Fruit fly (Drosophila melanogaster) whole organism, embryonic: ENCODE measurements around the gene loj.

Source experiments
- B-H2 ChIP-seq: fragments of 200-800 bp; sonication (Bioruptor generic); optimal IDR thresholded peaks from 2 replicates; lab custom pipeline; 2018; ENCODE audit warnings: missing biosample characterization, mild to moderate bottlenecking, missing genetic modification characterization
- CG10267 ChIP-seq: fragments of 200-800 bp; sonication (Bioruptor generic); optimal IDR thresholded peaks from 2 replicates; lab custom pipeline; 2018; ENCODE audit warnings: missing biosample characterization, mild to moderate bottlenecking, missing genetic modification characterization, moderate library complexity
- CG10543 ChIP-seq: fragments of 200-800 bp; sonication (Bioruptor generic); optimal IDR thresholded peaks from 3 replicates; lab custom pipeline; 2017; ENCODE audit warnings: missing biosample characterization, mild to moderate bottlenecking, missing genetic modification characterization, moderate library complexity
- CG11456 ChIP-seq: fragments of 200-800 bp; sonication (Bioruptor generic); IDR thresholded peaks from 3 replicates; pipeline ENCODE4 v1.3.6; 2022; ENCODE audit warnings: missing biosample characterization, missing genetic modification characterization
- CG12744 ChIP-seq: fragments of 200-800 bp; sonication (Bioruptor generic); optimal IDR thresholded peaks from 2 replicates; lab custom pipeline; 2016; ENCODE audit warnings: missing biosample characterization, missing genetic modification characterization
- CG12769 ChIP-seq: fragments of 200-800 bp; sonication (Bioruptor generic); optimal IDR thresholded peaks from 2 replicates; lab custom pipeline; 2019; ENCODE audit warnings: missing biosample characterization, mild to moderate bottlenecking, missing genetic modification characterization, moderate library complexity
- CG15601 ChIP-seq: fragments of 200-800 bp; sonication (Bioruptor generic); optimal IDR thresholded peaks from 3 replicates; lab custom pipeline; 2019; ENCODE audit warnings: missing biosample characterization, mild to moderate bottlenecking, missing genetic modification characterization, moderate library complexity
- CG16863 ChIP-seq: fragments of 200-800 bp; sonication (Bioruptor generic); optimal IDR thresholded peaks from 3 replicates; lab custom pipeline; 2016; ENCODE audit warnings: missing biosample characterization, missing genetic modification characterization
- CG17328 ChIP-seq: fragments of 200-800 bp; sonication (Bioruptor generic); IDR thresholded peaks from 2 replicates; pipeline ENCODE4 v1.3.6; 2022; ENCODE audit warnings: missing biosample characterization, missing genetic modification characterization
- CG18599 ChIP-seq: fragments of 200-800 bp; sonication (Bioruptor generic); optimal IDR thresholded peaks from 3 replicates; lab custom pipeline; 2017; ENCODE audit warnings: missing biosample characterization, missing genetic modification characterization, mild to moderate bottlenecking, moderate library complexity, missing genetic modification reagents
- CG30431 ChIP-seq: fragments of 200-800 bp; sonication (Bioruptor generic); optimal IDR thresholded peaks from 2 replicates; lab custom pipeline; 2017; ENCODE audit warnings: missing biosample characterization, missing genetic modification characterization
- CG31365 ChIP-seq: fragments of 200-800 bp; sonication (Bioruptor generic); optimal IDR thresholded peaks from 2 replicates; lab custom pipeline; 2018; ENCODE audit warnings: missing biosample characterization, mild to moderate bottlenecking, missing genetic modification characterization
- CG32767 ChIP-seq: fragments of 200-800 bp; sonication (Bioruptor generic); IDR thresholded peaks from 2 replicates; pipeline ENCODE4 v1.3.6; 2022; ENCODE audit warnings: missing biosample characterization, missing genetic modification characterization
- CG3281 ChIP-seq: fragments of 200-800 bp; sonication (Bioruptor generic); optimal IDR thresholded peaks from 3 replicates; lab custom pipeline; 2017; ENCODE audit warnings: missing biosample characterization, mild to moderate bottlenecking, missing genetic modification characterization
- CG4282 ChIP-seq: fragments of 200-800 bp; sonication (Bioruptor generic); optimal IDR thresholded peaks from 2 replicates; lab custom pipeline; 2016; ENCODE audit warnings: missing biosample characterization, missing genetic modification characterization
- CG7357 ChIP-seq: fragments of 200-800 bp; sonication (Bioruptor generic); IDR thresholded peaks from 3 replicates; pipeline ENCODE4 v1.3.6; 2022; ENCODE audit warnings: missing biosample characterization, missing genetic modification characterization
- CG7556 ChIP-seq: fragments of 200-800 bp; sonication (Bioruptor generic); optimal IDR thresholded peaks from 2 replicates; lab custom pipeline; 2017; ENCODE audit warnings: missing biosample characterization, mild to moderate bottlenecking, missing genetic modification characterization
- CG7745 ChIP-seq: fragments of 200-800 bp; sonication (Bioruptor generic); optimal IDR thresholded peaks from 2 replicates; lab custom pipeline; 2018; ENCODE audit warnings: missing biosample characterization, mild to moderate bottlenecking, missing genetic modification characterization, moderate library complexity
- CG7839 ChIP-seq: fragments of 200-800 bp; sonication (Bioruptor generic); optimal IDR thresholded peaks from 3 replicates; lab custom pipeline; 2018; ENCODE audit warnings: missing biosample characterization, mild to moderate bottlenecking, missing genetic modification characterization, moderate library complexity
- CG8089 ChIP-seq: fragments of 200-800 bp; sonication (Bioruptor generic); optimal IDR thresholded peaks from 3 replicates; lab custom pipeline; 2016; ENCODE audit warnings: missing biosample characterization, missing genetic modification characterization
- CG8765 ChIP-seq: fragments of 200-800 bp; sonication (Bioruptor generic); IDR thresholded peaks from 2 replicates; pipeline ENCODE4 v1.3.6; 2022; ENCODE audit warnings: missing biosample characterization, missing genetic modification characterization
- Doc3 ChIP-seq: fragments of 200-800 bp; sonication (Bioruptor generic); IDR thresholded peaks from 3 replicates; pipeline ENCODE4 v1.3.6; 2022; ENCODE audit warnings: missing biosample characterization, missing genetic modification characterization; ENCODE audit not compliant: partially characterized antibody
- Hr3 ChIP-seq: fragments of 200-800 bp; sonication (Bioruptor generic); optimal IDR thresholded peaks from 3 replicates; lab custom pipeline; 2016; ENCODE audit warnings: missing biosample characterization, missing genetic modification characterization
- Med ChIP-seq: fragments of 200-800 bp; sonication (Bioruptor generic); peaks from one replicate; lab custom pipeline; 2016; ENCODE audit warnings: missing biosample characterization, missing genetic modification characterization, mild to moderate bottlenecking, inconsistent platforms, moderate library complexity
- Myb ChIP-seq: fragments of 200-800 bp; sonication (Bioruptor generic); optimal IDR thresholded peaks from 2 replicates; lab custom pipeline; 2016; ENCODE audit warnings: missing biosample characterization, missing genetic modification characterization
- Nf-YA ChIP-seq: fragments of 200-800 bp; sonication (Bioruptor generic); IDR thresholded peaks from 2 replicates; pipeline ENCODE4 v1.3.6; 2022; ENCODE audit warnings: missing biosample characterization, missing genetic modification characterization
- Nf-YB ChIP-seq: fragments of 200-800 bp; sonication (Bioruptor generic); optimal IDR thresholded peaks from 3 replicates; lab custom pipeline; 2019; ENCODE audit warnings: missing biosample characterization, mild to moderate bottlenecking, missing genetic modification characterization, moderate library complexity
- Sin3A ChIP-seq: fragments of >200 bp; optimal IDR thresholded peaks from 2 replicates; lab custom pipeline; 2018
- Xbp1 ChIP-seq: fragments of 200-800 bp; sonication (Bioruptor generic); optimal IDR thresholded peaks from 3 replicates; lab custom pipeline; 2016; ENCODE audit warnings: missing biosample characterization, mild to moderate bottlenecking, missing genetic modification characterization
- abd-A ChIP-seq: fragments of 200-800 bp; sonication (Bioruptor generic); optimal IDR thresholded peaks from 3 replicates; lab custom pipeline; 2019; ENCODE audit warnings: missing biosample characterization, mild to moderate bottlenecking, missing genetic modification characterization, moderate library complexity
- ato ChIP-seq: fragments of 200-800 bp; sonication (Bioruptor generic); IDR thresholded peaks from 2 replicates; pipeline ENCODE4 v1.3.6; 2022; ENCODE audit warnings: missing biosample characterization, missing genetic modification characterization; ENCODE audit not compliant: partially characterized antibody
- bcd ChIP-seq: fragments of 200-800 bp; sonication (Bioruptor generic); optimal IDR thresholded peaks from 2 replicates; lab custom pipeline; 2017; ENCODE audit warnings: missing biosample characterization, mild to moderate bottlenecking, missing genetic modification characterization
- bigmax ChIP-seq: fragments of 200-800 bp; sonication (Bioruptor generic); optimal IDR thresholded peaks from 2 replicates; lab custom pipeline; 2018; ENCODE audit warnings: missing biosample characterization, mild to moderate bottlenecking, missing genetic modification characterization
- chm ChIP-seq: fragments of 200-800 bp; sonication (Bioruptor generic); IDR thresholded peaks from 2 replicates; pipeline ENCODE4 v1.3.6; 2022; ENCODE audit warnings: missing biosample characterization, missing genetic modification characterization
- crc ChIP-seq: fragments of 200-800 bp; sonication (Bioruptor generic); optimal IDR thresholded peaks from 2 replicates; lab custom pipeline; 2016; ENCODE audit warnings: missing biosample characterization, missing genetic modification characterization
- crp ChIP-seq, 2 experiments: fragments of 200-800 bp; sonication (Bioruptor generic); optimal IDR thresholded peaks; 2 replicates in 1 of 2; 3 replicates in 1 of 2; lab custom pipeline; 2017; ENCODE audit warnings: missing biosample characterization in 2 of 2, missing genetic modification characterization in 2 of 2, mild to moderate bottlenecking in 1 of 2, moderate library complexity in 1 of 2
- dm ChIP-seq: fragments of 200-800 bp; sonication (Bioruptor generic); optimal IDR thresholded peaks from 3 replicates; lab custom pipeline; 2016; ENCODE audit warnings: missing biosample characterization, missing genetic modification characterization
- dysf ChIP-seq: fragments of 200-800 bp; sonication (Bioruptor generic); IDR thresholded peaks from 3 replicates; pipeline ENCODE4 v1.3.6; 2022; ENCODE audit warnings: missing biosample characterization, missing genetic modification characterization
- ewg ChIP-seq: fragments of 200-800 bp; sonication (Bioruptor generic); optimal IDR thresholded peaks from 3 replicates; lab custom pipeline; 2017; ENCODE audit warnings: mild to moderate bottlenecking, missing biosample characterization, missing genetic modification reagents, missing genetic modification characterization
- fru ChIP-seq: fragments of >200 bp; optimal IDR thresholded peaks from 2 replicates; lab custom pipeline; 2017
- mld ChIP-seq: fragments of 200-800 bp; sonication (Bioruptor generic); IDR thresholded peaks from 3 replicates; pipeline ENCODE4 v1.3.6; 2022; ENCODE audit warnings: missing biosample characterization, missing genetic modification characterization; ENCODE audit not compliant: partially characterized antibody
- nerfin-2 ChIP-seq: fragments of 200-800 bp; sonication (Bioruptor generic); IDR thresholded peaks from 2 replicates; pipeline ENCODE4 v1.3.6; 2022; ENCODE audit warnings: missing biosample characterization, missing genetic modification characterization; ENCODE audit not compliant: partially characterized antibody
- pnt ChIP-seq: fragments of 200-800 bp; sonication (Bioruptor generic); optimal IDR thresholded peaks from 3 replicates; lab custom pipeline; 2016; ENCODE audit warnings: missing biosample characterization, missing genetic modification characterization
- salm ChIP-seq: fragments of 200-800 bp; sonication (Bioruptor generic); optimal IDR thresholded peaks from 2 replicates; lab custom pipeline; 2018; ENCODE audit warnings: missing biosample characterization, mild to moderate bottlenecking, missing genetic modification characterization
- sc ChIP-seq, 3 experiments: fragments of >200 bp in 2 of 3; fragments of 200-800 bp in 1 of 3; sonication (Bioruptor generic) in 1 of 3; optimal IDR thresholded peaks; 2 replicates in 2 of 3; 3 replicates in 1 of 3; lab custom pipeline; 2017; ENCODE audit warnings: mild to moderate bottlenecking in 1 of 3, missing biosample characterization in 1 of 3, missing genetic modification characterization in 1 of 3, missing genetic modification reagents in 1 of 3
- so ChIP-seq: fragments of 200-800 bp; sonication (Bioruptor generic); IDR thresholded peaks from 3 replicates; pipeline ENCODE4 v1.3.6; 2022; ENCODE audit warnings: missing biosample characterization, missing genetic modification characterization
- tgo ChIP-seq: fragments of 200-800 bp; sonication (Bioruptor generic); IDR thresholded peaks from 3 replicates; pipeline ENCODE4 v1.3.6; 2022; ENCODE audit warnings: missing biosample characterization, missing genetic modification characterization
- yki ChIP-seq: fragments of >200 bp; optimal IDR thresholded peaks from 3 replicates; lab custom pipeline; 2018
- zen2 ChIP-seq: fragments of 200-800 bp; sonication (Bioruptor generic); IDR thresholded peaks from 3 replicates; pipeline ENCODE4 v1.3.6; 2022; ENCODE audit warnings: missing biosample characterization, missing genetic modification characterization; ENCODE audit not compliant: partially characterized antibody

The loj gene

dm6 chr3L:6071454-6072189, 23.2 kb upstream of the loj start, which contains the start of gene CG6602 (continued):
- TF ChIP-seq CG31365 (tag; lab: Kevin White, UChicago) (peak; percentile 61), Hr3 (GFP tag; lab: Kevin White, UChicago) (peak; percentile 51), CG7556 (no peak), CG16863 (GFP tag; lab: Kevin White, UChicago) (no peak), pnt (GFP tag; lab: Kevin White, UChicago) (no peak), tgo (peak; percentile 77), Xbp1 (GFP tag; lab: Kevin White, UChicago) (peak; percentile 72), Nf-YA (peak; percentile 47; the same call in 1 of the 2 replicates), CG7745 (no peak), Med (GFP tag; lab: Kevin White, UChicago) (peak; percentile 92), bigmax (GFP tag; lab: Kevin White, UChicago) (no peak), mld (GFP tag; lab: Robert Waterston, UW) (no peak), dysf (GFP tag; lab: Robert Waterston, UW) (peak; percentile 76; the same call in 2 of the 3 replicates), CG11456 (GFP tag; lab: Robert Waterston, UW) (peak; percentile 89), CG10543 (peak; percentile 35), ato (GFP tag; lab: Robert Waterston, UW) (no peak), CG12769 (no peak), bcd (peak; percentile 87), chm (GFP tag; lab: Robert Waterston, UW) (peak; percentile 76), CG4282 (GFP tag; lab: Kevin White, UChicago) (no peak), CG32767 (GFP tag; lab: Robert Waterston, UW) (no peak), CG10267 (tag; lab: Kevin White, UChicago) (peak; percentile 55), CG7839 (tag; lab: Kevin White, UChicago) (peak; percentile 73), CG12744 (peak; percentile 5), B-H2 (GFP tag; lab: Kevin White, UChicago) (peak; percentile 68), CG18599 (GFP tag; lab: Kevin White, UChicago) (peak; percentile 76), CG8765 (no peak), Myb (GFP tag; lab: Kevin White, UChicago) (peak; percentile 8), crc (peak; percentile 25), salm (no peak), dm (GFP tag; lab: Kevin White, UChicago) (peak; percentile 18), zen2 (GFP tag; lab: Robert Waterston, UW) (no peak), abd-A (tag; lab: Kevin White, UChicago) (no peak), CG7357 (GFP tag; lab: Robert Waterston, UW) (0 out of 3 replicates have a peak, but pooled peaks have one; percentile 43), Doc3 (GFP tag; lab: Robert Waterston, UW) (no peak), CG8089 (GFP tag; lab: Kevin White, UChicago) (peak; percentile 55), crp (GFP tag; optimal IDR thresholded peaks at IDR 0.05; lab: Kevin White, UChicago) (peak in 1 of 2 experiments; percentile 13), fru (lab: Kevin White, UChicago) (no peak), Sin3A (lab: Kevin White, UChicago) (no peak), CG3281 (GFP tag; lab: Kevin White, UChicago) (peak; percentile 83), CG15601 (tag; lab: Kevin White, UChicago) (peak; percentile 29), CG30431 (GFP tag; lab: Kevin White, UChicago) (peak; percentile 67), sc (optimal IDR thresholded peaks at IDR 0.05; lab: Kevin White, UChicago) (no peak), sc (GFP tag; optimal IDR thresholded peaks at IDR 0.05; lab: Kevin White, UChicago) (peak; percentile 55), yki (lab: Kevin White, UChicago) (no peak), ewg (GFP tag; lab: Kevin White, UChicago) (peak; percentile 55), Nf-YB (no peak), CG17328 (peak; percentile 81), so (GFP tag; lab: Robert Waterston, UW) (0 out of 3 replicates have a peak, but pooled peaks have one; percentile 9), nerfin-2 (GFP tag; lab: Robert Waterston, UW) (no peak)
